Fruit fly (Drosophila melanogaster) whole organism, embryonic: ENCODE measurements around the gene Kdm5.

Experiments
- Asciz ChIP-seq: fragments of 200-800 bp; sonication (Bioruptor generic); optimal IDR thresholded peaks from 2 replicates; lab custom pipeline; 2017; ENCODE audit warnings: missing biosample characterization, mild to moderate bottlenecking, missing genetic modification characterization, missing genetic modification reagents
- Bteb2 ChIP-seq: fragments of 200-800 bp; sonication (Bioruptor generic); optimal IDR thresholded peaks from 2 replicates; lab custom pipeline; 2016; ENCODE audit warnings: missing biosample characterization, missing genetic modification characterization
- CG10274 ChIP-seq: fragments of 200-800 bp; sonication (Bioruptor generic); optimal IDR thresholded peaks from 3 replicates; lab custom pipeline; 2017; ENCODE audit warnings: missing biosample characterization, mild to moderate bottlenecking, missing genetic modification characterization
- CG12104 ChIP-seq: fragments of 200-800 bp; sonication (Bioruptor generic); optimal IDR thresholded peaks from 3 replicates; lab custom pipeline; 2016; ENCODE audit warnings: missing biosample characterization, missing genetic modification characterization
- CG12299 ChIP-seq: fragments of 200-800 bp; sonication (Bioruptor generic); optimal IDR thresholded peaks from 2 replicates; lab custom pipeline; 2018; ENCODE audit warnings: missing biosample characterization, mild to moderate bottlenecking, missing genetic modification characterization
- CG12391 ChIP-seq: fragments of 200-800 bp; sonication (Bioruptor generic); optimal IDR thresholded peaks from 3 replicates; lab custom pipeline; 2018; ENCODE audit warnings: missing biosample characterization, mild to moderate bottlenecking, missing genetic modification characterization, moderate library complexity
- CG12659 ChIP-seq: fragments of 200-800 bp; sonication (Bioruptor generic); optimal IDR thresholded peaks from 3 replicates; lab custom pipeline; 2017; ENCODE audit warnings: mild to moderate bottlenecking, missing biosample characterization, missing genetic modification reagents, missing genetic modification characterization
- CG13287 ChIP-seq: fragments of 200-800 bp; sonication (Bioruptor generic); IDR thresholded peaks from 2 replicates; pipeline ENCODE4 v1.3.6; 2022; ENCODE audit warnings: missing biosample characterization, missing genetic modification characterization; ENCODE audit not compliant: partially characterized antibody
- CG15011 ChIP-seq: fragments of 200-800 bp; sonication (Bioruptor generic); optimal IDR thresholded peaks from 3 replicates; lab custom pipeline; 2018; ENCODE audit warnings: missing biosample characterization, mild to moderate bottlenecking, missing genetic modification characterization
- CG1647 ChIP-seq: fragments of 200-800 bp; sonication (Bioruptor generic); optimal IDR thresholded peaks from 3 replicates; lab custom pipeline; 2016; ENCODE audit warnings: missing biosample characterization, missing genetic modification characterization
- CG16813 ChIP-seq: fragments of 200-800 bp; sonication (Bioruptor generic); IDR thresholded peaks from 3 replicates; pipeline ENCODE4 v1.3.6; 2022; ENCODE audit warnings: missing biosample characterization, missing genetic modification characterization; ENCODE audit not compliant: partially characterized antibody
- CG17186 ChIP-seq: fragments of 200-800 bp; sonication (Bioruptor generic); optimal IDR thresholded peaks from 3 replicates; lab custom pipeline; 2017; ENCODE audit warnings: missing biosample characterization, missing genetic modification reagents, missing genetic modification characterization
- CG17361 ChIP-seq: fragments of 200-800 bp; sonication (Bioruptor generic); IDR thresholded peaks from 3 replicates; pipeline ENCODE4 v1.3.6; 2022; ENCODE audit warnings: missing biosample characterization, missing genetic modification characterization
- CG2875 ChIP-seq: fragments of 200-800 bp; sonication (Bioruptor generic); optimal IDR thresholded peaks from 2 replicates; lab custom pipeline; 2017; ENCODE audit warnings: missing biosample characterization, mild to moderate bottlenecking, missing genetic modification characterization, missing genetic modification reagents
- CG31224 ChIP-seq: fragments of 200-800 bp; sonication (Bioruptor generic); IDR thresholded peaks from 2 replicates; pipeline ENCODE4 v1.3.6; 2022; ENCODE audit warnings: missing biosample characterization, missing genetic modification characterization
- CG31441 ChIP-seq: fragments of 200-800 bp; sonication (Bioruptor generic); IDR thresholded peaks from 2 replicates; pipeline ENCODE4 v1.3.6; 2022; ENCODE audit warnings: missing biosample characterization, missing genetic modification characterization
- CG34376 ChIP-seq: fragments of 200-800 bp; sonication (Bioruptor generic); optimal IDR thresholded peaks from 2 replicates; lab custom pipeline; 2018; ENCODE audit warnings: missing biosample characterization, mild to moderate bottlenecking, missing genetic modification characterization
- CG3838 ChIP-seq: fragments of 200-800 bp; sonication (Bioruptor generic); optimal IDR thresholded peaks from 3 replicates; lab custom pipeline; 2016; ENCODE audit warnings: missing biosample characterization, missing genetic modification characterization
- CG42726 ChIP-seq: fragments of 200-800 bp; sonication (Bioruptor generic); IDR thresholded peaks from 2 replicates; pipeline ENCODE4 v1.3.6; 2022; ENCODE audit warnings: missing biosample characterization, missing genetic modification characterization; ENCODE audit not compliant: partially characterized antibody
- CG43689 ChIP-seq: fragments of 200-800 bp; sonication (Bioruptor generic); IDR thresholded peaks from 2 replicates; pipeline ENCODE4 v1.3.6; 2022; ENCODE audit warnings: missing biosample characterization, missing genetic modification characterization
- CG6175 ChIP-seq: fragments of 200-800 bp; sonication (Bioruptor generic); IDR thresholded peaks from 3 replicates; pipeline ENCODE4 v1.3.6; 2022; ENCODE audit warnings: missing biosample characterization, missing genetic modification characterization
- CG7786 ChIP-seq: fragments of 200-800 bp; sonication (Bioruptor generic); optimal IDR thresholded peaks from 2 replicates; lab custom pipeline; 2016; ENCODE audit warnings: missing biosample characterization, missing genetic modification characterization
- CG8359 ChIP-seq: fragments of 200-800 bp; sonication (Bioruptor generic); optimal IDR thresholded peaks from 2 replicates; lab custom pipeline; 2017; ENCODE audit warnings: missing biosample characterization, mild to moderate bottlenecking, missing genetic modification characterization, borderline replicate concordance
- CTCF ChIP-seq: fragments of 200-800 bp; sonication (Bioruptor generic); optimal IDR thresholded peaks from 2 replicates; lab custom pipeline; 2017; ENCODE audit warnings: missing biosample characterization, mild to moderate bottlenecking, missing genetic modification characterization, moderate library complexity
- CkIIα-i1 ChIP-seq: fragments of 200-800 bp; sonication (Bioruptor generic); IDR thresholded peaks from 2 replicates; pipeline ENCODE4 v1.3.6; 2022; ENCODE audit warnings: missing biosample characterization, missing genetic modification characterization
- D19A ChIP-seq: fragments of 200-800 bp; optimal IDR thresholded peaks from 3 replicates; lab custom pipeline; 2019; ENCODE audit warnings: missing biosample characterization, mild to moderate bottlenecking, missing genetic modification characterization, moderate library complexity
- Doc3 ChIP-seq: fragments of 200-800 bp; sonication (Bioruptor generic); IDR thresholded peaks from 3 replicates; pipeline ENCODE4 v1.3.6; 2022; ENCODE audit warnings: missing biosample characterization, missing genetic modification characterization; ENCODE audit not compliant: partially characterized antibody
- Dref ChIP-seq: fragments of 200-800 bp; sonication (Bioruptor generic); IDR thresholded peaks from 2 replicates; pipeline ENCODE4 v1.3.6; 2022; ENCODE audit warnings: missing biosample characterization, missing genetic modification characterization
- GATAe ChIP-seq: fragments of 200-800 bp; sonication (Bioruptor generic); conservative IDR thresholded peaks from 2 replicates; pipeline ENCODE4 v1.3.6; 2022; ENCODE audit warnings: missing biosample characterization, missing genetic modification characterization
- Hey ChIP-seq: fragments of 200-800 bp; sonication (Bioruptor generic); optimal IDR thresholded peaks from 3 replicates; lab custom pipeline; 2018; ENCODE audit warnings: missing biosample characterization, mild to moderate bottlenecking, missing genetic modification characterization
- Hmr ChIP-seq: fragments of 200-800 bp; sonication (Bioruptor generic); optimal IDR thresholded peaks from 3 replicates; lab custom pipeline; 2017; ENCODE audit warnings: mild to moderate bottlenecking, missing biosample characterization, missing genetic modification reagents, missing genetic modification characterization
- Lpt ChIP-seq: fragments of >200 bp; optimal IDR thresholded peaks from 2 replicates; lab custom pipeline; 2018; ENCODE audit warnings: missing biosample characterization, missing genetic modification characterization
- Nf-YA ChIP-seq: fragments of 200-800 bp; sonication (Bioruptor generic); IDR thresholded peaks from 2 replicates; pipeline ENCODE4 v1.3.6; 2022; ENCODE audit warnings: missing biosample characterization, missing genetic modification characterization
- Stat92E ChIP-seq, 3 experiments: fragments of >200 bp in 2 of 3; fragments of 200-800 bp in 1 of 3; sonication (Bioruptor generic) in 1 of 3; optimal IDR thresholded peaks; 2 replicates each; lab custom pipeline; 2017 to 2019; ENCODE audit warnings: missing biosample characterization in 3 of 3, missing genetic modification characterization in 3 of 3, mild to moderate bottlenecking in 1 of 3, moderate library complexity in 1 of 3
- corto ChIP-seq: fragments of 200-800 bp; sonication (Bioruptor generic); optimal IDR thresholded peaks from 2 replicates; lab custom pipeline; 2016; ENCODE audit warnings: missing biosample characterization, mild to moderate bottlenecking, missing genetic modification characterization, moderate library complexity
- dmrt99B ChIP-seq: fragments of 200-800 bp; sonication (Bioruptor generic); optimal IDR thresholded peaks from 2 replicates; lab custom pipeline; 2018; ENCODE audit warnings: missing biosample characterization, mild to moderate bottlenecking, missing genetic modification characterization, moderate library complexity
- eve ChIP-seq, 2 experiments: fragments of >200 bp; optimal IDR thresholded peaks; 2 replicates each; lab custom pipeline; 2017; ENCODE audit warnings: missing biosample characterization in 2 of 2, missing genetic modification characterization in 2 of 2
- gt ChIP-seq: fragments of 200-800 bp; sonication (Bioruptor generic); IDR thresholded peaks from 2 replicates; pipeline ENCODE4 v1.3.6; 2022; ENCODE audit warnings: missing biosample characterization, missing genetic modification characterization
- ham ChIP-seq: fragments of 200-800 bp; sonication (Bioruptor generic); IDR thresholded peaks from 2 replicates; pipeline ENCODE4 v1.3.6; 2022; ENCODE audit warnings: missing biosample characterization, missing genetic modification characterization
- her ChIP-seq: fragments of 200-800 bp; sonication (Bioruptor generic); optimal IDR thresholded peaks from 2 replicates; lab custom pipeline; 2016; ENCODE audit warnings: missing biosample characterization, missing genetic modification characterization
- prd ChIP-seq, 3 experiments: fragments of >200 bp in 2 of 3; fragments of 200-800 bp in 1 of 3; sonication (Bioruptor generic) in 1 of 3; optimal IDR thresholded peaks in 2 of 3; IDR thresholded peaks in 1 of 3; 2 replicates in 2 of 3; 3 replicates in 1 of 3; pipeline versions ENCODE4 v1.3.6 to Lab custom; 2017 to 2022; ENCODE audit warnings: missing biosample characterization in 1 of 3, missing genetic modification characterization in 1 of 3
- rib ChIP-seq: fragments of 200-800 bp; sonication (Bioruptor generic); IDR thresholded peaks from 2 replicates; pipeline ENCODE4 v1.3.6; 2022; ENCODE audit warnings: missing biosample characterization, missing genetic modification characterization
- sc ChIP-seq, 3 experiments: fragments of >200 bp in 2 of 3; fragments of 200-800 bp in 1 of 3; sonication (Bioruptor generic) in 1 of 3; optimal IDR thresholded peaks; 2 replicates in 2 of 3; 3 replicates in 1 of 3; lab custom pipeline; 2017; ENCODE audit warnings: mild to moderate bottlenecking in 1 of 3, missing biosample characterization in 1 of 3, missing genetic modification characterization in 1 of 3, missing genetic modification reagents in 1 of 3
- schlank ChIP-seq: fragments of 200-800 bp; sonication (Bioruptor generic); optimal IDR thresholded peaks from 2 replicates; lab custom pipeline; 2018; ENCODE audit warnings: missing biosample characterization, mild to moderate bottlenecking, missing genetic modification characterization
- sima ChIP-seq: fragments of 200-800 bp; sonication (Bioruptor generic); optimal IDR thresholded peaks from 2 replicates; lab custom pipeline; 2016; ENCODE audit warnings: missing biosample characterization, missing genetic modification characterization
- slou ChIP-seq: fragments of 200-800 bp; sonication (Bioruptor generic); optimal IDR thresholded peaks from 3 replicates; lab custom pipeline; 2016; ENCODE audit warnings: missing biosample characterization, missing genetic modification characterization
- stc ChIP-seq: fragments of 200-800 bp; sonication (Bioruptor generic); IDR thresholded peaks from 2 replicates; pipeline ENCODE4 v1.3.6; 2022; ENCODE audit warnings: missing biosample characterization, missing genetic modification characterization
- twi ChIP-seq: fragments of 200-800 bp; optimal IDR thresholded peaks from 2 replicates; lab custom pipeline; 2019; ENCODE audit warnings: missing biosample characterization, mild to moderate bottlenecking, missing genetic modification characterization, moderate library complexity

The Kdm5 gene

dm6 chr2L:6019352-6020131 is 20.2 kb upstream of the Kdm5 start, which contains the start of gene H2.0 (continued):
- TF ChIP-seq CG3838 (GFP tag; lab: Kevin White, UChicago) (no peak), slou (GFP tag; lab: Kevin White, UChicago) (no peak), ham (GFP tag; lab: Robert Waterston, UW) (no peak), CG42726 (GFP tag; lab: Robert Waterston, UW) (no peak), CG43689 (GFP tag; lab: Robert Waterston, UW) (no peak), CkIIα-i1 (no peak), D19A (tag; lab: Kevin White, UChicago) (peak; percentile 35), Hey (no peak), eve (GFP tag; optimal IDR thresholded peaks at IDR 0.05; lab: Kevin White, UChicago) (no peak), CG13287 (0 out of 2 replicates have a peak, but pooled peaks have one; percentile 8), CG2875 (peak; percentile 20), Stat92E (GFP tag; optimal IDR thresholded peaks at IDR 0.05; lab: Kevin White, UChicago) (no peak), CG17361 (GFP tag; lab: Robert Waterston, UW) (peak; percentile 58; the same call in 2 of the 3 replicates), CG16813 (GFP tag; lab: Robert Waterston, UW) (no peak), CG12659 (GFP tag; lab: Kevin White, UChicago) (no peak), Dref (GFP tag; lab: Robert Waterston, UW) (no peak), dmrt99B (tag; lab: Kevin White, UChicago) (no peak), CG12104 (GFP tag; lab: Kevin White, UChicago) (no peak), her (no peak), CG8359 (GFP tag; lab: Kevin White, UChicago) (no peak), stc (no peak), CG1647 (GFP tag; lab: Kevin White, UChicago) (no peak), prd (optimal IDR thresholded peaks at IDR 0.05; lab: Kevin White, UChicago) (no peak), prd (GFP tag; IDR thresholded peaks at IDR 0.05; lab: Robert Waterston, UW) (peak; percentile 50; the same call in 2 of the 3 replicates), CG31441 (peak; percentile 44), CG31224 (GFP tag; lab: Robert Waterston, UW) (0 out of 2 replicates have a peak, but pooled peaks have one; percentile 26), GATAe (no peak), CG10274 (GFP tag; lab: Kevin White, UChicago) (no peak), corto (GFP tag; lab: Kevin White, UChicago) (no peak), CG7786 (GFP tag; lab: Kevin White, UChicago) (no peak), CG17186 (GFP tag; lab: Kevin White, UChicago) (no peak), Lpt (GFP tag; lab: Kevin White, UChicago) (no peak), Hmr (peak; percentile 1), CTCF (no peak), CG15011 (no peak), gt (GFP tag; lab: Robert Waterston, UW) (no peak), Bteb2 (GFP tag; lab: Kevin White, UChicago) (no peak), CG34376 (GFP tag; lab: Kevin White, UChicago) (no peak), CG12391 (tag; lab: Kevin White, UChicago) (peak; percentile 45), sc (optimal IDR thresholded peaks at IDR 0.05; lab: Kevin White, UChicago) (no peak), sc (GFP tag; optimal IDR thresholded peaks at IDR 0.05; lab: Kevin White, UChicago) (peak; percentile 37), sima (GFP tag; lab: Kevin White, UChicago) (no peak), Asciz (no peak), schlank (no peak), Doc3 (GFP tag; lab: Robert Waterston, UW) (no peak), CG12299 (no peak), rib (no peak), Nf-YA (GFP tag; lab: Robert Waterston, UW) (peak; percentile 59; the same call in 1 of the 2 replicates), twi (tag; lab: Kevin White, UChicago) (peak; percentile 94), CG6175 (no peak)
